Fruit fly (Drosophila melanogaster) whole organism, embryonic: ENCODE measurements around the gene FipoQ.
A peak's percentile ranks its signal among the peaks of the same experiment; 100 is the strongest.

Source experiments
- btn ChIP-seq: fragments of 200-800 bp; sonication (Bioruptor generic); optimal IDR thresholded peaks from 2 replicates; lab custom pipeline; 2016; ENCODE audit warnings: missing biosample characterization, missing genetic modification characterization
- eve ChIP-seq, 2 experiments: fragments of >200 bp; optimal IDR thresholded peaks; 2 replicates each; lab custom pipeline; 2017; ENCODE audit warnings: missing biosample characterization in 2 of 2, missing genetic modification characterization in 2 of 2
- fd3F ChIP-seq: fragments of 200-800 bp; sonication (Bioruptor generic); optimal IDR thresholded peaks from 2 replicates; lab custom pipeline; 2018; ENCODE audit warnings: missing biosample characterization, mild to moderate bottlenecking, missing genetic modification characterization, moderate library complexity
- row ChIP-seq: fragments of 200-800 bp; sonication (Bioruptor generic); IDR thresholded peaks from 3 replicates; pipeline ENCODE4 v1.3.6; 2022; ENCODE audit warnings: missing biosample characterization, missing genetic modification characterization
- tna ChIP-seq: fragments of 200-800 bp; sonication (Bioruptor generic); IDR thresholded peaks from 2 replicates; pipeline ENCODE4 v1.3.6; 2022; ENCODE audit warnings: missing biosample characterization, missing genetic modification characterization; ENCODE audit not compliant: partially characterized antibody

- no peak for TF ChIP-seq btn
- TF ChIP-seq row (GFP tag; lab: Robert Waterston, UW) = peak; percentile 25; the same call in 1 of the 3 replicates
- no peak for TF ChIP-seq fd3F
- TF ChIP-seq tna (GFP tag; lab: Robert Waterston, UW) = peak; percentile 90
- no peak for TF ChIP-seq eve (GFP tag; optimal IDR thresholded peaks at IDR 0.05; lab: Kevin White, UChicago)
Observed at dm6 chr3R:29503406-29504116, 9.0 kb downstream of the FipoQ start, which contains the start of gene Trc8.
